Worm (Caenorhabditis elegans) whole organism, midembryonic: Measurements from ENCODE around the gene T07G12.4.

Experiments
- cog-1 ChIP-seq: sonication (generic microtip); optimal IDR thresholded peaks from 2 replicates; lab custom pipeline; 2016; ENCODE audit warnings: missing genetic modification characterization, missing compliant biosample characterization
- flt-1 ChIP-seq: fragments of 200-800 bp; sonication (Bioruptor generic); IDR thresholded peaks from 2 replicates; pipeline ENCODE4 v1.3.6; 2022; ENCODE audit warnings: missing genetic modification characterization, missing compliant biosample characterization
- med-1 ChIP-seq: sonication (generic microtip); optimal IDR thresholded peaks from 2 replicates; lab custom pipeline; 2017; ENCODE audit warnings: missing genetic modification characterization, mild to moderate bottlenecking, missing compliant biosample characterization, antibody characterized with exemption, missing genetic modification reagents; ENCODE audit not compliant: insufficient read depth
- ref-1 ChIP-seq: fragments of 200-800 bp; sonication (Bioruptor generic); conservative IDR thresholded peaks from 2 replicates; pipeline ENCODE4 v1.3.6; 2022; ENCODE audit warnings: missing genetic modification reagents, missing genetic modification characterization, missing compliant biosample characterization
- ztf-23 ChIP-seq: fragments of 200-800 bp; sonication (Bioruptor generic); IDR thresholded peaks from 2 replicates; pipeline ENCODE4 v1.3.6; 2022; ENCODE audit warnings: missing genetic modification reagents, missing genetic modification characterization, missing compliant biosample characterization

DNA sequence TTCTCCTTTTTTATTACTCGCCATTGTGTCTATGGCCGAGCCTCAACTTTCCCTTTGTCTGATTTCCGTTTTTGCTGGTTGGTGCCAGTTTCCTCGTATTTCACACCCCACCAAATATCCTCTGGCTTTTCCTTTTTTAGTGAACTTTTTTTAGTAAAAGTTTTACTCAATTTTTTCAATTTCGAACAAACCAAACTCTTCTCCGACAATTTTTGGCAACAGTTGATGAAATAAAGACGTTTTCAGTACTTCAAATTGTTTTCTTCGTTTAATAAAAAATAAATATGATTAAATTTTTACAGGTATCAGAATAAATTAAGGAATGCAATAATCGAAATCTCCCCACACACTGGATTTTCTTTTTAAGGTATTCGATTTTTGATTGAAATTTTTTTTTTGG, 17.4 kb downstream of the T07G12.4 start, which contains the start of gene cal-4:
- TF ChIP-seq flt-1 (GFP tag; lab: Robert Waterston, UW) (no peak), ref-1 (GFP tag; lab: Robert Waterston, UW) (no peak), cog-1 (tag; lab: Kevin White, UChicago) (no peak), med-1 (GFP tag; lab: Kevin White, UChicago) (no peak), ztf-23 (no peak)
